Fruit fly (Drosophila melanogaster): ENCODE results near the gene Atg1.

Atg1 gene

dm6 chr3L:12772740-12773686 is 31.9 kb downstream of the Atg1 start, which contains the start of gene Hip1 (continued):
- TF ChIP-seq bigmax (GFP tag; optimal IDR thresholded peaks at IDR 0.05): no peak
- TF ChIP-seq psq (GFP tag; optimal IDR thresholded peaks at IDR 0.05): no peak
- peak; percentile 93 for TF ChIP-seq Bgb (GFP tag; IDR thresholded peaks at IDR 0.05; ENCODE audit: partially characterized antibody)
- no peak for TF ChIP-seq tin (GFP tag; optimal IDR thresholded peaks at IDR 0.05)
- TF ChIP-seq vvl (GFP tag; IDR thresholded peaks at IDR 0.05): no peak
- no peak for TF ChIP-seq CG3281 (GFP tag; optimal IDR thresholded peaks at IDR 0.05)
- TF ChIP-seq ERR (GFP tag; optimal IDR thresholded peaks at IDR 0.05): no peak
- TF ChIP-seq E2f2 (GFP tag; IDR thresholded peaks at IDR 0.05): peak; percentile 96
- no peak for TF ChIP-seq CG12071 (GFP tag; optimal IDR thresholded peaks at IDR 0.05)
- no peak for TF ChIP-seq ap (GFP tag; IDR thresholded peaks at IDR 0.05)
- no peak for TF ChIP-seq Ada2b (GFP tag; IDR thresholded peaks at IDR 0.05)
- TF ChIP-seq CG7745 (tag; optimal IDR thresholded peaks at IDR 0.05): no peak
- no peak for TF ChIP-seq CG13894 (tag; optimal IDR thresholded peaks at IDR 0.05)
- no peak for TF ChIP-seq NfI (GFP tag; optimal IDR thresholded peaks at IDR 0.05)
- no peak for TF ChIP-seq CG15479 (GFP tag; optimal IDR thresholded peaks at IDR 0.05)
- TF ChIP-seq CG34224 (GFP tag; IDR thresholded peaks at IDR 0.05; ENCODE audit: partially characterized antibody): peak; percentile 92
- no peak for TF ChIP-seq CG15696 (tag; optimal IDR thresholded peaks at IDR 0.05)
- no peak for TF ChIP-seq ATbp (GFP tag; optimal IDR thresholded peaks at IDR 0.05)
- TF ChIP-seq pan (optimal IDR thresholded peaks at IDR 0.05): no peak
- TF ChIP-seq pan (GFP tag; optimal IDR thresholded peaks at IDR 0.05 in 1 of 2, IDR thresholded peaks at IDR 0.05 in 1 of 2): no peak
- no peak for TF ChIP-seq peb (GFP tag; IDR thresholded peaks at IDR 0.05)
- peak; percentile 66; the same call in 1 of the 3 replicates for TF ChIP-seq hb (GFP tag; IDR thresholded peaks at IDR 0.05; ENCODE audit: partially characterized antibody)
- no peak for TF ChIP-seq CG10321 (GFP tag; IDR thresholded peaks at IDR 0.05)
- no peak for TF ChIP-seq CG32532 (GFP tag; IDR thresholded peaks at IDR 0.05)
- TF ChIP-seq CG12769 (tag; optimal IDR thresholded peaks at IDR 0.05): no peak
- no peak for TF ChIP-seq Poxn (GFP tag; IDR thresholded peaks at IDR 0.05)
- peak; percentile 84 for TF ChIP-seq CG42726 (GFP tag; IDR thresholded peaks at IDR 0.05; ENCODE audit: partially characterized antibody)
- no peak for TF ChIP-seq CG7372 (GFP tag; IDR thresholded peaks at IDR 0.05)
- TF ChIP-seq Lhr (GFP tag; optimal IDR thresholded peaks at IDR 0.05): no peak
- TF ChIP-seq Dip2 (GFP tag; IDR thresholded peaks at IDR 0.05): no peak
- TF ChIP-seq toy (GFP tag; IDR thresholded peaks at IDR 0.05): no peak
- TF ChIP-seq grn (GFP tag; optimal IDR thresholded peaks at IDR 0.05): peak; percentile 21
- peak; percentile 66 for TF ChIP-seq CG2116 (GFP tag; optimal IDR thresholded peaks at IDR 0.05)
- peak; percentile 79 for TF ChIP-seq inv (GFP tag; IDR thresholded peaks at IDR 0.05; ENCODE audit: partially characterized antibody)
- TF ChIP-seq ssp (GFP tag; IDR thresholded peaks at IDR 0.05): no peak
- TF ChIP-seq sens (GFP tag): no peak
- TF ChIP-seq CG10431 (GFP tag; optimal IDR thresholded peaks at IDR 0.05): no peak
- no peak for TF ChIP-seq CG5180 (GFP tag; optimal IDR thresholded peaks at IDR 0.05)
- peak; percentile 79 for TF ChIP-seq HLH4C (GFP tag; IDR thresholded peaks at IDR 0.05; ENCODE audit: partially characterized antibody)
- no peak for TF ChIP-seq slp2 (GFP tag; optimal IDR thresholded peaks at IDR 0.05)
- no peak for TF ChIP-seq B-H1 (GFP tag; IDR thresholded peaks at IDR 0.05)
- peak; percentile 85 for TF ChIP-seq knrl (GFP tag; IDR thresholded peaks at IDR 0.05; ENCODE audit: partially characterized antibody)
- no peak for TF ChIP-seq gsb-n (tag; optimal IDR thresholded peaks at IDR 0.05)
- TF ChIP-seq CG6683 (GFP tag; optimal IDR thresholded peaks at IDR 0.05): no peak
- TF ChIP-seq stwl (tag; optimal IDR thresholded peaks at IDR 0.05): peak; percentile 65
- peak; percentile 48 for TF ChIP-seq CG34376 (GFP tag; optimal IDR thresholded peaks at IDR 0.05)
- no peak for TF ChIP-seq tll (GFP tag; optimal IDR thresholded peaks at IDR 0.05)
- TF ChIP-seq CG14014 (GFP tag; IDR thresholded peaks at IDR 0.05): no peak
- no peak for TF ChIP-seq hth (optimal IDR thresholded peaks at IDR 0.05)

Measured in whole organism, embryonic.